Fruit fly (Drosophila melanogaster): ENCODE measurements around the gene heca.

heca gene

DNA sequence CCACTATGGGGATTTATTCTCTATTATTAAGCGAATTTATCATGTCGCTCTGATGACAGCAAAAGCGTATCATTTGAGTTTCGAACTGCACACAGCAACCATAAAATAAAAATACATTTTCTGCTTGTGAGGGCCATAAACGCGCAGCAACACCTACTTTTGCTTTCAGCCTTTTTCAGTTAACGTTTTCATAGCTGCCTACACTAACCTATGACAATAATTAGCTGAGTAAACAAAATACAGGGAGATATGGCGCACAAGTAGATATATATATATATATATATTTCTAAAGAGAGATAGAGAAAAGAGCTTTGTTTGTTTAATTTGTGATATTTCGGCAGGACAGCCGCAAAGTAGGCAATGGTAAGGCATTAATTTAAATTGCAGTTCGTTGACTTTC, 67.7 kb downstream of the heca start:
- TF ChIP-seq Smox (GFP tag; optimal IDR thresholded peaks at IDR 0.05): no peak
- no peak for TF ChIP-seq OdsH (GFP tag; optimal IDR thresholded peaks at IDR 0.05)
- TF ChIP-seq Eip78C (GFP tag): peak; percentile 18
- TF ChIP-seq fkh (GFP tag; optimal IDR thresholded peaks at IDR 0.05): peak; percentile 81

DNA sequence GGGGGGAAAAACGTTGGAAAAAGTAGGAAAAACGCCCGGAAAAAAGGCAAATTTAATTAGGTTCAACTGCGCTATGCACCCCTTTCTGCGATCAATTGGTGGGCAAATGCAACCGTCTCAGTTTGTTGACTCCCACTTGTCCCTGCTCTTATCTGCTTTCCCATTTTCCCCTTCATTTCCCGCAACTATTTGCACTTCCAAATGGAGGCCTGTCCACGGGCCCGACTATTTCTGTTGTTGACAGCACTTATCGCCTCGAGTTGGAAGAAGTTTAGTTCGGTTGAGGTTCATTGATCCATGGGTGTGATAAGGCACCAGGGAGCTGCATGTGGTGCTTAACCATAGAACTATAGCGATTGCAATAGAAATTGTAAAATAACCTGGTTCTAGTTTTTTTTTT, 74.9 kb downstream of the heca start:
- TF ChIP-seq Hr39 (GFP tag; optimal IDR thresholded peaks at IDR 0.05) (no peak), Eip78C (GFP tag) (peak; percentile 46), CG6163 (GFP tag; IDR thresholded peaks at IDR 0.05) (peak; percentile 56; the same call in 2 of the 3 replicates), Gug (GFP tag; IDR thresholded peaks at IDR 0.05) (0 out of 2 replicates have a peak, but pooled peaks have one; percentile 9), fkh (GFP tag; optimal IDR thresholded peaks at IDR 0.05) (peak; percentile 55), CG11902 (GFP tag; optimal IDR thresholded peaks at IDR 0.05) (no peak), topi (GFP tag; optimal IDR thresholded peaks at IDR 0.05) (no peak), OdsH (GFP tag; optimal IDR thresholded peaks at IDR 0.05) (no peak), eg (GFP tag; IDR thresholded peaks at IDR 0.05) (0 out of 3 replicates have a peak, but pooled peaks have one; percentile 27), CG6808 (GFP tag; optimal IDR thresholded peaks at IDR 0.05) (peak; percentile 22)

DNA sequence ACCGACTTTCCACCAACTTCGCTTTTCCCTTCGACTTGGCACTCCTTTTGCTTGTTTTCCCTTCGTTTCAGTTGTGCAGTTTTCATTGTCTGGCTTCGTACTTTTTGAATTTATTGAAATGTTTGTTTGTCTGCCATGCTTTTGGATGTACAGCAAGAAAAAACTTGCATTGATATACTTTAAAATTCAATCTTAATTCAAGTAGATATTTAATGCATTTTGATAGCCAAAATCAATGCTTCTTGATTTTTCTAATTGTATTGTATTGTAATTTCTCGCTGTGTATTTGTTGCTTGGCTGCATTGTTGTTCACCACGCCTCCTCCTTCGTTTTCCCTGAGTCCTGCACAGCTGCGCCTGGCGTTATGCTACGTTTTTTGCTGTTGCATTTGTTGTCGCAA, 77.0 kb downstream of the heca start:
- TF ChIP-seq CG6808 (GFP tag; optimal IDR thresholded peaks at IDR 0.05) (no peak), Smox (GFP tag; optimal IDR thresholded peaks at IDR 0.05) (no peak), CG7368 (GFP tag; optimal IDR thresholded peaks at IDR 0.05) (peak; percentile 13), Lpt (GFP tag; optimal IDR thresholded peaks at IDR 0.05) (no peak), CG8319 (GFP tag; optimal IDR thresholded peaks at IDR 0.05) (no peak), Hr4 (GFP tag; optimal IDR thresholded peaks at IDR 0.05) (peak; percentile 47), CG6854 (GFP tag; optimal IDR thresholded peaks at IDR 0.05) (no peak), CG4318 (GFP tag; optimal IDR thresholded peaks at IDR 0.05) (peak; percentile 21), CG15336 (GFP tag; IDR thresholded peaks at IDR 0.05) (peak; percentile 40; the same call in 1 of the 2 replicates), fd85E (GFP tag; optimal IDR thresholded peaks at IDR 0.05) (no peak), CG6792 (GFP tag; optimal IDR thresholded peaks at IDR 0.05) (no peak), CG11902 (GFP tag; optimal IDR thresholded peaks at IDR 0.05) (no peak), CG31627 (GFP tag; optimal IDR thresholded peaks at IDR 0.05) (no peak), cyc (GFP tag; optimal IDR thresholded peaks at IDR 0.05) (no peak), Sox14 (GFP tag; optimal IDR thresholded peaks at IDR 0.05) (peak; percentile 25), OdsH (GFP tag; optimal IDR thresholded peaks at IDR 0.05) (peak; percentile 1), vri (GFP tag; optimal IDR thresholded peaks at IDR 0.05) (no peak), net (GFP tag; optimal IDR thresholded peaks at IDR 0.05) (no peak), CG11294 (GFP tag; IDR thresholded peaks at IDR 0.05) (no peak), CG1621 (tag; optimal IDR thresholded peaks at IDR 0.05) (peak; percentile 18), Ets96B (tag; optimal IDR thresholded peaks at IDR 0.05) (peak; percentile 54), CG6163 (GFP tag; IDR thresholded peaks at IDR 0.05) (no peak), spab (GFP tag; optimal IDR thresholded peaks at IDR 0.05) (peak; percentile 6), CG16779 (tag; optimal IDR thresholded peaks at IDR 0.05) (no peak), CG8119 (GFP tag; IDR thresholded peaks at IDR 0.05) (no peak), svp (GFP tag) (no peak), CG8632 (GFP tag; optimal IDR thresholded peaks at IDR 0.05) (no peak), eg (GFP tag; IDR thresholded peaks at IDR 0.05) (no peak), Sox15 (GFP tag; optimal IDR thresholded peaks at IDR 0.05) (no peak), CG3032 (tag; optimal IDR thresholded peaks at IDR 0.05) (peak; percentile 12), esn (GFP tag; optimal IDR thresholded peaks at IDR 0.05) (peak; percentile 5), Hr39 (GFP tag; optimal IDR thresholded peaks at IDR 0.05) (peak; percentile 14), dac (GFP tag; optimal IDR thresholded peaks at IDR 0.05) (no peak), Eip75B (GFP tag; optimal IDR thresholded peaks at IDR 0.05) (peak; percentile 45), Blimp-1 (GFP tag; optimal IDR thresholded peaks at IDR 0.05) (no peak), CG10669 (GFP tag; optimal IDR thresholded peaks at IDR 0.05) (peak; percentile 42), lz (GFP tag; optimal IDR thresholded peaks at IDR 0.05) (no peak), Hr38 (GFP tag; optimal IDR thresholded peaks at IDR 0.05) (no peak), Gug (GFP tag; IDR thresholded peaks at IDR 0.05) (no peak), CG3919 (GFP tag; optimal IDR thresholded peaks at IDR 0.05) (peak; percentile 34), fkh (GFP tag; optimal IDR thresholded peaks at IDR 0.05) (no peak), CG32006 (GFP tag; optimal IDR thresholded peaks at IDR 0.05) (peak; percentile 56), CG6276 (GFP tag; optimal IDR thresholded peaks at IDR 0.05) (peak; percentile 25), CG10631 (GFP tag; optimal IDR thresholded peaks at IDR 0.05) (peak; percentile 40), acj6 (GFP tag; optimal IDR thresholded peaks at IDR 0.05) (peak; percentile 3)

Data from whole organism, prepupa.